Worm (Caenorhabditis elegans) whole organism, L1 larva: ENCODE measurements around the gene rme-4.
A peak's percentile ranks its signal among the peaks of the same experiment; 100 is the strongest.

ENCODE experiments used
- ces-1 ChIP-seq: fragments of 150-350 bp; optimal IDR thresholded peaks from 2 replicates; lab custom pipeline; 2014; ENCODE audit warnings: missing biosample characterization, missing genetic modification reagents, missing genetic modification characterization
- dpl-1 ChIP-seq, 3 experiments: fragments of 150-350 bp in 2 of 3; sonication (generic microtip) in 1 of 3; optimal IDR thresholded peaks; 2 replicates each; lab custom pipeline; 2014 to 2017; ENCODE audit warnings: missing biosample characterization in 3 of 3, missing genetic modification characterization in 3 of 3, missing genetic modification reagents in 3 of 3
- efl-1 ChIP-seq, 4 experiments: fragments of 150-350 bp; optimal IDR thresholded peaks in 3 of 4; peaks in 1 of 4; 1 replicate in 1 of 4; 2 replicates in 3 of 4; lab custom pipeline; 2014; ENCODE audit warnings: missing biosample characterization in 2 of 4, missing genetic modification characterization in 2 of 4, missing genetic modification reagents in 2 of 4
- egl-13 ChIP-seq: sonication (generic microtip); optimal IDR thresholded peaks from 2 replicates; lab custom pipeline; 2016; ENCODE audit warnings: missing genotype, missing genetic modification reagents, missing genetic modification characterization, missing compliant biosample characterization
- irx-1 ChIP-seq: sonication (generic microtip); optimal IDR thresholded peaks from 2 replicates; lab custom pipeline; 2016; ENCODE audit warnings: missing genetic modification characterization, missing compliant biosample characterization
- jun-1 ChIP-seq: fragments of 150-350 bp; optimal IDR thresholded peaks from 2 replicates; lab custom pipeline; 2014; ENCODE audit warnings: missing biosample characterization, missing genetic modification reagents, missing genetic modification characterization
- lin-35 ChIP-seq, 2 experiments: fragments of 150-350 bp; optimal IDR thresholded peaks; 2 replicates each; lab custom pipeline; 2014; ENCODE audit warnings: missing biosample characterization in 2 of 2, missing genetic modification characterization in 2 of 2, missing genetic modification reagents in 2 of 2
- nhr-77 ChIP-seq: fragments of 150-350 bp; optimal IDR thresholded peaks from 2 replicates; lab custom pipeline; 2014; ENCODE audit warnings: missing biosample characterization, missing genetic modification characterization
- skn-1 ChIP-seq: fragments of 150-350 bp; optimal IDR thresholded peaks from 2 replicates; lab custom pipeline; 2014; ENCODE audit warnings: missing biosample characterization, missing genetic modification characterization
- ztf-4 ChIP-seq: fragments of 150-350 bp; optimal IDR thresholded peaks from 2 replicates; lab custom pipeline; 2014; ENCODE audit warnings: missing biosample characterization, missing genetic modification characterization

DNA sequence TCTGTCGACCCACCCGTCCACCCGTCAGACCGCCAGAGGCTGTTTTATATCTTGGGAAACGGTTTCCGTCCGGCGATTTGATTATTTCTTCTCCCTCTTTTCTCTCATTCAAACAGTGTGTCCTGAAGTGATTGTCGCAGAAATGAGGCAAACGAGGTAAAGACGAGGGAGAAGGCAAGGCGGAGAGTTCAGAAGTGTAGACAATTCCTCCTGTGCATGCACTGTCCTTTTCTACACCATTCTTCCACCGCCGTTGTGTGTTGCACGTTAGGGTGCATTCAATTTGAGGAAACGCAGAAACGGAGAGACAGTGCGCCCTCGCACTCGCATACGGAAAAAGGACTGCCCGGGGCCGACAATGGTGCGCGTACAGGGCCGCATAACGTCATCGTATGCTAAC, 16.0 kb upstream of the rme-4 start:
- TF ChIP-seq dpl-1 (GFP tag; optimal IDR thresholded peaks at IDR 0.05; lab: Kevin White, UChicago) (no peak), nhr-77 (tag; lab: Kevin White, UChicago) (peak; percentile 21), efl-1 (optimal IDR thresholded peaks at IDR 0.05; lab: Kevin White, UChicago) (no peak), efl-1 (GFP tag; optimal IDR thresholded peaks at IDR 0.05 in 1 of 2; lab: Kevin White, UChicago) (no peak), jun-1 (tag; lab: Kevin White, UChicago) (no peak), irx-1 (tag; lab: Kevin White, UChicago) (no peak), skn-1 (tag; lab: Kevin White, UChicago) (no peak), lin-35 (GFP tag; optimal IDR thresholded peaks at IDR 0.05; lab: Kevin White, UChicago) (peak in 1 of 2 experiments; percentile 13), ztf-4 (no peak), ces-1 (GFP tag; lab: Kevin White, UChicago) (no peak), egl-13 (tag; lab: Kevin White, UChicago) (no peak)
